Worm (Caenorhabditis elegans) whole organism, L3 larva: Measurements from ENCODE around the gene Y43F8B.17.

Experiments used
- lin-39 ChIP-seq: fragments of 150-350 bp; optimal IDR thresholded peaks from 2 replicates; lab custom pipeline; 2018; ENCODE audit warnings: missing biosample characterization, missing genetic modification reagents, missing genetic modification characterization
- nhr-12 ChIP-seq: fragments of 150-350 bp; optimal IDR thresholded peaks from 2 replicates; lab custom pipeline; 2014; ENCODE audit warnings: missing biosample characterization, missing genetic modification characterization
- nhr-23 ChIP-seq: fragments of 150-350 bp; optimal IDR thresholded peaks from 2 replicates; lab custom pipeline; 2014; ENCODE audit warnings: missing biosample characterization, missing genetic modification reagents, missing genetic modification characterization
- nhr-237 ChIP-seq: fragments of 150-350 bp; optimal IDR thresholded peaks from 2 replicates; lab custom pipeline; 2014; ENCODE audit warnings: missing biosample characterization, missing genetic modification characterization
- nhr-77 ChIP-seq: fragments of 150-350 bp; optimal IDR thresholded peaks from 2 replicates; lab custom pipeline; 2014; ENCODE audit warnings: missing biosample characterization, missing genetic modification characterization
- snpc-4 ChIP-seq: fragments of 150-350 bp; optimal IDR thresholded peaks from 2 replicates; lab custom pipeline; 2014; ENCODE audit warnings: missing biosample characterization, missing genetic modification characterization
- tbx-2 ChIP-seq: sonication (generic microtip); optimal IDR thresholded peaks from 2 replicates; lab custom pipeline; 2016; ENCODE audit warnings: mild to moderate bottlenecking, missing genetic modification characterization, missing compliant biosample characterization
- zag-1 ChIP-seq: fragments of 150-350 bp; optimal IDR thresholded peaks from 2 replicates; lab custom pipeline; 2014; ENCODE audit warnings: missing biosample characterization, missing genetic modification characterization

DNA sequence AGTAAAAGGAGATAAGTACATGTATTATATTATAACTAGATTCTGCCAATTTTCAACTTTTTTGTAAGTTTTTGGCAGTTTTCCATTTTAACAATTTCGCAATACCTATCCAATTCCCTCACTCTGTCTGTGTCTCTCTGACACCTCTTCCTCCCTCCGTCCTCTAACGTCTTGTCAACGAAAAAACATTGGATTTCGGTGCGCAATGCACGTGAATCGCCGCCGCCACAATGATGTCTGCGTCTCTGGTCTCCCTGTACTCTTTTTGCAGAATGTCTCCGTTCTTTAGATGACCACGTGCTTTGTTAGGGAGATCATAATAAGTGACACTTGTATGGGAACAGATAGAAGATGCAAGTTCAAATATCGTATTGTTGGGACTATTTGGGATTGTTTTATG, 44.6 kb downstream of the Y43F8B.17 start:
- peak; percentile 98 for TF ChIP-seq nhr-23 (tag; lab: Kevin White, UChicago)
- TF ChIP-seq nhr-237 (tag; lab: Kevin White, UChicago) = no peak
- TF ChIP-seq zag-1 = no peak
- peak; percentile 86 for TF ChIP-seq tbx-2 (tag; lab: Kevin White, UChicago)
- peak; percentile 88 for TF ChIP-seq lin-39 (tag; lab: Kevin White, UChicago)
- TF ChIP-seq snpc-4 (tag; lab: Kevin White, UChicago) = peak; percentile 72
- no peak for TF ChIP-seq nhr-12 (tag; lab: Kevin White, UChicago)
- TF ChIP-seq nhr-77 (tag; lab: Kevin White, UChicago) = peak; percentile 44
